Fruit fly (Drosophila melanogaster) whole organism, embryonic: ENCODE results near the gene fd102C.

Source experiments
- Ada2b ChIP-seq: fragments of 200-800 bp; sonication (Bioruptor generic); IDR thresholded peaks from 2 replicates; pipeline ENCODE4 v1.3.6; 2022; ENCODE audit warnings: missing biosample characterization, missing genetic modification characterization
- CG10543 ChIP-seq: fragments of 200-800 bp; sonication (Bioruptor generic); optimal IDR thresholded peaks from 3 replicates; lab custom pipeline; 2017; ENCODE audit warnings: missing biosample characterization, mild to moderate bottlenecking, missing genetic modification characterization, moderate library complexity
- CG12155 ChIP-seq: fragments of 200-800 bp; sonication (Bioruptor generic); optimal IDR thresholded peaks from 3 replicates; lab custom pipeline; 2016; ENCODE audit warnings: missing biosample characterization, missing genetic modification characterization
- CG12299 ChIP-seq: fragments of 200-800 bp; sonication (Bioruptor generic); optimal IDR thresholded peaks from 2 replicates; lab custom pipeline; 2018; ENCODE audit warnings: missing biosample characterization, mild to moderate bottlenecking, missing genetic modification characterization
- CG12659 ChIP-seq: fragments of 200-800 bp; sonication (Bioruptor generic); optimal IDR thresholded peaks from 3 replicates; lab custom pipeline; 2017; ENCODE audit warnings: mild to moderate bottlenecking, missing biosample characterization, missing genetic modification reagents, missing genetic modification characterization
- CG13123 ChIP-seq: fragments of 200-800 bp; sonication (Bioruptor generic); optimal IDR thresholded peaks from 2 replicates; lab custom pipeline; 2016; ENCODE audit warnings: missing biosample characterization, missing genetic modification characterization
- CG14050 ChIP-seq: fragments of 200-800 bp; sonication (Bioruptor generic); IDR thresholded peaks from 3 replicates; pipeline ENCODE4 v1.3.6; 2022; ENCODE audit warnings: missing biosample characterization, missing genetic modification characterization
- CG15514 ChIP-seq: fragments of 200-800 bp; sonication (Bioruptor generic); optimal IDR thresholded peaks from 3 replicates; lab custom pipeline; 2017; ENCODE audit warnings: missing biosample characterization, missing genetic modification characterization, mild to moderate bottlenecking, moderate library complexity, missing genetic modification reagents
- CG18476 ChIP-seq: fragments of 200-800 bp; sonication (Bioruptor generic); optimal IDR thresholded peaks from 2 replicates; lab custom pipeline; 2016; ENCODE audit warnings: missing biosample characterization, mild to moderate bottlenecking, missing genetic modification characterization
- CG2116 ChIP-seq: fragments of 200-800 bp; sonication (Bioruptor generic); optimal IDR thresholded peaks from 3 replicates; lab custom pipeline; 2018; ENCODE audit warnings: missing biosample characterization, mild to moderate bottlenecking, missing genetic modification characterization
- CG2120 ChIP-seq: fragments of 200-800 bp; sonication (Bioruptor generic); optimal IDR thresholded peaks from 3 replicates; lab custom pipeline; 2016; ENCODE audit warnings: missing biosample characterization, missing genetic modification characterization
- CG2199 ChIP-seq: fragments of 200-800 bp; sonication (Bioruptor generic); IDR thresholded peaks from 3 replicates; pipeline ENCODE4 v1.3.6; 2022; ENCODE audit warnings: missing biosample characterization, missing genetic modification characterization
- CG31365 ChIP-seq: fragments of 200-800 bp; sonication (Bioruptor generic); optimal IDR thresholded peaks from 2 replicates; lab custom pipeline; 2018; ENCODE audit warnings: missing biosample characterization, mild to moderate bottlenecking, missing genetic modification characterization
- CG3163 ChIP-seq: fragments of 200-800 bp; sonication (Bioruptor generic); optimal IDR thresholded peaks from 3 replicates; lab custom pipeline; 2016; ENCODE audit warnings: missing biosample characterization, missing genetic modification characterization
- CG6175 ChIP-seq: fragments of 200-800 bp; sonication (Bioruptor generic); IDR thresholded peaks from 3 replicates; pipeline ENCODE4 v1.3.6; 2022; ENCODE audit warnings: missing biosample characterization, missing genetic modification characterization
- CG7357 ChIP-seq: fragments of 200-800 bp; sonication (Bioruptor generic); IDR thresholded peaks from 3 replicates; pipeline ENCODE4 v1.3.6; 2022; ENCODE audit warnings: missing biosample characterization, missing genetic modification characterization
- CG8944 ChIP-seq: fragments of 200-800 bp; sonication (Bioruptor generic); optimal IDR thresholded peaks from 3 replicates; lab custom pipeline; 2016; ENCODE audit warnings: missing biosample characterization, missing genetic modification characterization
- CG9215 ChIP-seq: fragments of 200-800 bp; sonication (Bioruptor generic); IDR thresholded peaks from 2 replicates; pipeline ENCODE4 v1.3.6; 2022; ENCODE audit warnings: missing biosample characterization, missing genetic modification characterization
- Dll ChIP-seq: fragments of 200-800 bp; sonication (Bioruptor generic); IDR thresholded peaks from 4 replicates; pipeline ENCODE4 v1.3.6; 2022; ENCODE audit warnings: missing biosample characterization, missing genetic modification characterization; ENCODE audit not compliant: partially characterized antibody
- Doc2 ChIP-seq: fragments of 200-800 bp; sonication (Bioruptor generic); IDR thresholded peaks from 2 replicates; pipeline ENCODE4 v1.3.6; 2022; ENCODE audit warnings: missing biosample characterization, missing genetic modification characterization
- Dref ChIP-seq: fragments of 200-800 bp; sonication (Bioruptor generic); IDR thresholded peaks from 2 replicates; pipeline ENCODE4 v1.3.6; 2022; ENCODE audit warnings: missing biosample characterization, missing genetic modification characterization
- E2f2 ChIP-seq: fragments of 200-800 bp; sonication (Bioruptor generic); IDR thresholded peaks from 2 replicates; pipeline ENCODE4 v1.3.6; 2022; ENCODE audit warnings: missing biosample characterization, missing genetic modification characterization
- ERR ChIP-seq: fragments of 200-800 bp; sonication (Bioruptor generic); optimal IDR thresholded peaks from 2 replicates; lab custom pipeline; 2016; ENCODE audit warnings: missing biosample characterization, missing genetic modification characterization
- Ets97D ChIP-seq: fragments of 200-800 bp; sonication (Bioruptor generic); optimal IDR thresholded peaks from 3 replicates; lab custom pipeline; 2016; ENCODE audit warnings: missing biosample characterization, missing genetic modification characterization
- Gsc ChIP-seq: fragments of 200-800 bp; sonication (Bioruptor generic); IDR thresholded peaks from 2 replicates; pipeline ENCODE4 v1.3.6; 2022; ENCODE audit warnings: missing biosample characterization, missing genetic modification characterization
- HLH4C ChIP-seq: fragments of 200-800 bp; sonication (Bioruptor generic); IDR thresholded peaks from 3 replicates; pipeline ENCODE4 v1.3.6; 2022; ENCODE audit warnings: missing biosample characterization, missing genetic modification characterization; ENCODE audit not compliant: partially characterized antibody
- Lpt ChIP-seq: fragments of >200 bp; optimal IDR thresholded peaks from 2 replicates; lab custom pipeline; 2018; ENCODE audit warnings: missing biosample characterization, missing genetic modification characterization
- Max ChIP-seq: fragments of 200-800 bp; sonication (Bioruptor generic); optimal IDR thresholded peaks from 2 replicates; lab custom pipeline; 2016; ENCODE audit warnings: missing biosample characterization, mild to moderate bottlenecking, missing genetic modification characterization
- Oli ChIP-seq: fragments of 200-800 bp; sonication (Bioruptor generic); optimal IDR thresholded peaks from 2 replicates; lab custom pipeline; 2018; ENCODE audit warnings: missing biosample characterization, mild to moderate bottlenecking, missing genetic modification characterization, moderate library complexity
- Ravus ChIP-seq: fragments of 200-800 bp; sonication (Bioruptor generic); IDR thresholded peaks from 2 replicates; pipeline ENCODE4 v1.3.6; 2022; ENCODE audit warnings: missing biosample characterization, missing genetic modification characterization
- Ssrp ChIP-seq: fragments of 200-800 bp; sonication (Bioruptor generic); optimal IDR thresholded peaks from 2 replicates; lab custom pipeline; 2018; ENCODE audit warnings: missing biosample characterization, mild to moderate bottlenecking, missing genetic modification characterization, moderate library complexity
- Stat92E ChIP-seq, 3 experiments: fragments of >200 bp in 2 of 3; fragments of 200-800 bp in 1 of 3; sonication (Bioruptor generic) in 1 of 3; optimal IDR thresholded peaks; 2 replicates each; lab custom pipeline; 2017 to 2019; ENCODE audit warnings: missing biosample characterization in 3 of 3, missing genetic modification characterization in 3 of 3, mild to moderate bottlenecking in 1 of 3, moderate library complexity in 1 of 3
- bsh ChIP-seq, 2 experiments: fragments of 200-800 bp; sonication (Bioruptor generic); optimal IDR thresholded peaks; 2 replicates each; lab custom pipeline; 2017 to 2018; ENCODE audit warnings: mild to moderate bottlenecking in 2 of 2, missing biosample characterization in 2 of 2, missing genetic modification characterization in 2 of 2, moderate library complexity in 1 of 2
- crc ChIP-seq: fragments of 200-800 bp; sonication (Bioruptor generic); optimal IDR thresholded peaks from 2 replicates; lab custom pipeline; 2016; ENCODE audit warnings: missing biosample characterization, missing genetic modification characterization
- crp ChIP-seq, 2 experiments: fragments of 200-800 bp; sonication (Bioruptor generic); optimal IDR thresholded peaks; 2 replicates in 1 of 2; 3 replicates in 1 of 2; lab custom pipeline; 2017; ENCODE audit warnings: missing biosample characterization in 2 of 2, missing genetic modification characterization in 2 of 2, mild to moderate bottlenecking in 1 of 2, moderate library complexity in 1 of 2
- gcm2 ChIP-seq: fragments of 200-800 bp; sonication (Bioruptor generic); optimal IDR thresholded peaks from 2 replicates; lab custom pipeline; 2016; ENCODE audit warnings: missing biosample characterization, missing genetic modification characterization
- gro ChIP-seq: fragments of 200-800 bp; sonication (Bioruptor generic); optimal IDR thresholded peaks from 2 replicates; lab custom pipeline; 2016; ENCODE audit warnings: missing biosample characterization, missing genetic modification characterization
- lbe ChIP-seq: fragments of 200-800 bp; sonication (Bioruptor generic); optimal IDR thresholded peaks from 2 replicates; lab custom pipeline; 2016; ENCODE audit warnings: missing biosample characterization, mild to moderate bottlenecking, missing genetic modification characterization
- onecut ChIP-seq: fragments of 200-800 bp; sonication (Bioruptor generic); IDR thresholded peaks from 2 replicates; pipeline ENCODE4 v1.3.6; 2022; ENCODE audit warnings: missing biosample characterization, missing genetic modification characterization
- pb ChIP-seq: fragments of 200-800 bp; sonication (Bioruptor generic); optimal IDR thresholded peaks from 3 replicates; lab custom pipeline; 2016; ENCODE audit warnings: missing biosample characterization, missing genetic modification characterization
- peb ChIP-seq: fragments of 200-800 bp; sonication (Bioruptor generic); IDR thresholded peaks from 2 replicates; pipeline ENCODE4 v1.3.6; 2022; ENCODE audit warnings: missing biosample characterization, missing genetic modification characterization
- phol ChIP-seq: fragments of 200-800 bp; sonication (Bioruptor generic); optimal IDR thresholded peaks from 3 replicates; lab custom pipeline; 2018; ENCODE audit warnings: missing biosample characterization, mild to moderate bottlenecking, missing genetic modification characterization, moderate library complexity
- pita ChIP-seq: fragments of 200-800 bp; sonication (Bioruptor generic); optimal IDR thresholded peaks from 2 replicates; lab custom pipeline; 2017; ENCODE audit warnings: missing biosample characterization, mild to moderate bottlenecking, missing genetic modification characterization
- pros ChIP-seq: fragments of 200-800 bp; sonication (Bioruptor generic); optimal IDR thresholded peaks from 3 replicates; lab custom pipeline; 2019; ENCODE audit warnings: missing biosample characterization, mild to moderate bottlenecking, missing genetic modification characterization, moderate library complexity
- ssp ChIP-seq: fragments of 200-800 bp; sonication (Bioruptor generic); IDR thresholded peaks from 2 replicates; pipeline ENCODE4 v1.3.6; 2022; ENCODE audit warnings: missing biosample characterization, missing genetic modification characterization
- tap ChIP-seq: fragments of 200-800 bp; optimal IDR thresholded peaks from 3 replicates; lab custom pipeline; 2019; ENCODE audit warnings: missing biosample characterization, mild to moderate bottlenecking, missing genetic modification characterization, moderate library complexity
- tin ChIP-seq: fragments of 200-800 bp; sonication (Bioruptor generic); optimal IDR thresholded peaks from 3 replicates; lab custom pipeline; 2016; ENCODE audit warnings: missing biosample characterization, missing genetic modification characterization
- tll ChIP-seq, 2 experiments: fragments of 200-800 bp in 1 of 2; fragments of >200 bp in 1 of 2; sonication (Bioruptor generic) in 1 of 2; optimal IDR thresholded peaks; 2 replicates each; lab custom pipeline; 2017 to 2019; ENCODE audit warnings: missing biosample characterization in 2 of 2, missing genetic modification characterization in 2 of 2, mild to moderate bottlenecking in 1 of 2, moderate library complexity in 1 of 2
- zen ChIP-seq: fragments of 200-800 bp; sonication (Bioruptor generic); optimal IDR thresholded peaks from 3 replicates; lab custom pipeline; 2018; ENCODE audit warnings: missing biosample characterization, mild to moderate bottlenecking, missing genetic modification characterization, moderate library complexity

fd102C gene

dm6 chr4:835535-836138, 8.7 kb downstream of the fd102C start (continued):
- TF ChIP-seq Ravus (GFP tag; lab: Robert Waterston, UW) (no peak), CG12299 (tag; lab: Kevin White, UChicago) (no peak), CG2116 (GFP tag; lab: Kevin White, UChicago) (peak; percentile 51), gcm2 (GFP tag; lab: Kevin White, UChicago) (no peak), Ada2b (GFP tag; lab: Robert Waterston, UW) (no peak), Oli (no peak), Doc2 (GFP tag; lab: Robert Waterston, UW) (no peak), CG13123 (GFP tag; lab: Kevin White, UChicago) (no peak), lbe (GFP tag; lab: Kevin White, UChicago) (no peak), CG3163 (GFP tag; lab: Kevin White, UChicago) (no peak), tap (tag; lab: Kevin White, UChicago) (no peak), pros (GFP tag; lab: Kevin White, UChicago) (peak; percentile 71), CG14050 (GFP tag; lab: Robert Waterston, UW) (no peak), tll (GFP tag; optimal IDR thresholded peaks at IDR 0.05; lab: Kevin White, UChicago) (no peak), crp (GFP tag; optimal IDR thresholded peaks at IDR 0.05; lab: Kevin White, UChicago) (no peak), Lpt (GFP tag; lab: Kevin White, UChicago) (no peak), CG31365 (tag; lab: Kevin White, UChicago) (no peak), crc (GFP tag; lab: Kevin White, UChicago) (no peak), peb (GFP tag; lab: Robert Waterston, UW) (no peak), pb (GFP tag; lab: Kevin White, UChicago) (no peak), CG6175 (GFP tag; lab: Robert Waterston, UW) (no peak), Stat92E (GFP tag; optimal IDR thresholded peaks at IDR 0.05; lab: Kevin White, UChicago) (no peak), CG2199 (GFP tag; lab: Robert Waterston, UW) (peak; percentile 70; the same call in 2 of the 3 replicates), E2f2 (peak; percentile 42), gro (GFP tag; lab: Kevin White, UChicago) (no peak), CG12155 (GFP tag; lab: Kevin White, UChicago) (no peak), CG10543 (GFP tag; lab: Kevin White, UChicago) (no peak), ERR (GFP tag; lab: Kevin White, UChicago) (no peak)

- peak; percentile 76 for TF ChIP-seq pita (GFP tag; lab: Kevin White, UChicago)
- TF ChIP-seq CG2120 (GFP tag; lab: Kevin White, UChicago): no peak
- TF ChIP-seq Gsc: no peak
- TF ChIP-seq onecut (GFP tag; lab: Robert Waterston, UW): peak; percentile 46; the same call in 1 of the 2 replicates
- peak in 1 of 2 experiments; percentile 14 for TF ChIP-seq bsh (GFP tag; optimal IDR thresholded peaks at IDR 0.05; lab: Kevin White, UChicago)
- no peak for TF ChIP-seq Ssrp
- TF ChIP-seq tin (GFP tag; lab: Kevin White, UChicago): no peak
- TF ChIP-seq CG15514 (GFP tag; lab: Kevin White, UChicago): peak; percentile 49
- TF ChIP-seq Max: no peak
- peak; percentile 50 for TF ChIP-seq zen (tag; lab: Kevin White, UChicago)
- TF ChIP-seq CG8944 (GFP tag; lab: Kevin White, UChicago): no peak
- peak; percentile 24 for TF ChIP-seq CG18476
- peak; percentile 39; the same call in 1 of the 4 replicates for TF ChIP-seq Dll
- peak; percentile 60 for TF ChIP-seq Ets97D
- peak; percentile 30 for TF ChIP-seq phol (tag; lab: Kevin White, UChicago)
- peak; percentile 62 for TF ChIP-seq HLH4C (GFP tag; lab: Robert Waterston, UW)
- no peak for TF ChIP-seq CG9215 (GFP tag; lab: Robert Waterston, UW)
- TF ChIP-seq ssp: no peak
- no peak for TF ChIP-seq CG7357 (GFP tag; lab: Robert Waterston, UW)
- peak; percentile 61 for TF ChIP-seq CG12659 (GFP tag; lab: Kevin White, UChicago)
- TF ChIP-seq Dref (GFP tag; lab: Robert Waterston, UW): peak; percentile 81
Measured at dm6 chr4:834837-835534, 9.3 kb downstream of the fd102C start.
